Worm (Caenorhabditis elegans) whole organism, L2 larva: ENCODE data around the gene Y49A3A.4.

ENCODE experiments used
- C34F6.9 ChIP-seq: fragments of 150-350 bp; optimal IDR thresholded peaks from 2 replicates; lab custom pipeline; 2014; ENCODE audit warnings: missing biosample characterization, missing genetic modification characterization
- F13H6.1 ChIP-seq: sonication (generic microtip); optimal IDR thresholded peaks from 2 replicates; lab custom pipeline; 2016; ENCODE audit warnings: missing genetic modification characterization, missing compliant biosample characterization
- aly-2 ChIP-seq: fragments of 150-350 bp; optimal IDR thresholded peaks from 2 replicates; lab custom pipeline; 2014; ENCODE audit warnings: missing biosample characterization, missing genetic modification characterization
- elt-3 ChIP-seq: sonication (generic microtip); optimal IDR thresholded peaks from 2 replicates; lab custom pipeline; 2017; ENCODE audit warnings: missing biosample characterization, missing genetic modification characterization
- lin-39 ChIP-seq: fragments of 150-350 bp; optimal IDR thresholded peaks from 2 replicates; lab custom pipeline; 2014; ENCODE audit warnings: missing biosample characterization, missing genetic modification reagents, missing genetic modification characterization
- mbf-1 ChIP-seq: sonication (generic microtip); optimal IDR thresholded peaks from 2 replicates; lab custom pipeline; 2017; ENCODE audit warnings: missing biosample characterization, missing genetic modification characterization
- mdl-1 ChIP-seq, 2 experiments: fragments of 150-350 bp in 1 of 2; sonication (generic microtip) in 1 of 2; optimal IDR thresholded peaks; 2 replicates each; lab custom pipeline; 2017; ENCODE audit warnings: missing biosample characterization in 2 of 2, missing genetic modification characterization in 2 of 2
- nhr-10 ChIP-seq: sonication (generic microtip); optimal IDR thresholded peaks from 2 replicates; lab custom pipeline; 2017; ENCODE audit warnings: missing biosample characterization, missing genetic modification characterization
- nhr-77 ChIP-seq: fragments of 150-350 bp; optimal IDR thresholded peaks from 2 replicates; lab custom pipeline; 2014; ENCODE audit warnings: missing biosample characterization, missing genetic modification characterization
- snpc-4 ChIP-seq: fragments of 150-350 bp; optimal IDR thresholded peaks from 2 replicates; lab custom pipeline; 2014; ENCODE audit warnings: missing biosample characterization, missing genetic modification characterization
- unc-39 ChIP-seq: fragments of 150-350 bp; optimal IDR thresholded peaks from 2 replicates; lab custom pipeline; 2014; ENCODE audit warnings: missing biosample characterization, missing genetic modification characterization
- unc-62 ChIP-seq: fragments of 150-350 bp; optimal IDR thresholded peaks from 2 replicates; lab custom pipeline; 2014; ENCODE audit warnings: missing biosample characterization, missing genetic modification reagents, missing genetic modification characterization
- zag-1 ChIP-seq: fragments of 150-350 bp; optimal IDR thresholded peaks from 2 replicates; lab custom pipeline; 2014; ENCODE audit warnings: missing biosample characterization, missing genetic modification characterization
- ztf-11 ChIP-seq: sonication (generic microtip); optimal IDR thresholded peaks from 2 replicates; lab custom pipeline; 2017; ENCODE audit warnings: missing biosample characterization, missing genetic modification characterization

DNA sequence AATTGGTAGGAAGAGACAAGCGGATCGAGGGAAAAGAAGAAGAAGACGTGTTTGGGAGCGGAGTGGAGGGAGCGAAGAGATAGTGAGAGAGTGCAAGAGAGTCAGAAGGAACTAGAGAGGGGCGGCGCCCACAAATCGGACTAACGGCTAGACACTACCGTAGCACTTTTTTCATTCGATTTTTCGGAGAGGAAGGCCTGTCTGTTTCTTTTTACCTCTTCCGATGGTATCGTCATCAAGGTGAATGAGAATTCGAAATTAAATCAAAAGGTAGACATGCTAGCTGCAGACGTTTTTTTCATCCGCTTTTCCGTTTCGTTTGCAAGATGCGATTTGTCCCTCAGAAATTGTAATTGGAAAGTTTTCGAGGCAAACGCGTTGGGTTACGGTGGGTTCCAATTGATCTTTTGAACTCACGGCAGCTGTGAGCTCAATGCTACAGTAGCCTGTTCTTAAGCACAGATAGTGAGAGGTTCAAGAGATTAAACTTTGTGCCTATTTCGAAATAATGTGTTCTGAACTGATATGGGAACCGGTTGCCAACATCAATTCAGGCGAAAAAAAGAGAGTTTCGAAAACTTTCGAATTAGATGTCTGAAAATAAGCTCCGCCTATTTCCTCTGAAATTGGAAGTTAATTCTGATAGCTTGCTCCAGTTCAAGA lies 6.0 kb upstream of the Y49A3A.4 start:
- TF ChIP-seq unc-62 (GFP tag; lab: Kevin White, UChicago) (no peak), C34F6.9 (tag; lab: Kevin White, UChicago) (no peak), lin-39 (tag; lab: Kevin White, UChicago) (no peak), ztf-11 (tag; lab: Kevin White, UChicago) (no peak), nhr-10 (tag; lab: Kevin White, UChicago) (no peak), mdl-1 (tag; optimal IDR thresholded peaks at IDR 0.05; lab: Kevin White, UChicago) (no peak), unc-39 (tag; lab: Kevin White, UChicago) (no peak), nhr-77 (tag; lab: Kevin White, UChicago) (no peak), aly-2 (no peak), snpc-4 (tag; lab: Kevin White, UChicago) (no peak), F13H6.1 (tag; lab: Kevin White, UChicago) (no peak), zag-1 (tag; lab: Kevin White, UChicago) (no peak), elt-3 (tag; lab: Kevin White, UChicago) (no peak), mbf-1 (no peak)
